Fruit fly (Drosophila melanogaster) whole organism, adult: ENCODE results near the gene CG44198.

Source experiments
- CG11617 ChIP-seq: fragments of 200-800 bp; sonication (Bioruptor generic); optimal IDR thresholded peaks from 2 replicates; lab custom pipeline; 2017; ENCODE audit warnings: mild to moderate bottlenecking, missing biosample characterization, missing genetic modification reagents, missing genetic modification characterization
- CG12768 ChIP-seq: fragments of 200-800 bp; sonication (Bioruptor generic); optimal IDR thresholded peaks from 2 replicates; lab custom pipeline; 2017; ENCODE audit warnings: missing biosample characterization, missing genetic modification characterization, mild to moderate bottlenecking, moderate library complexity, missing genetic modification reagents
- CG14711 ChIP-seq: fragments of 200-800 bp; sonication (Bioruptor generic); optimal IDR thresholded peaks from 2 replicates; lab custom pipeline; 2018; ENCODE audit warnings: missing biosample characterization, mild to moderate bottlenecking, missing genetic modification characterization, moderate library complexity
- CG1620 ChIP-seq: fragments of 200-800 bp; sonication (Bioruptor generic); optimal IDR thresholded peaks from 2 replicates; lab custom pipeline; 2016; ENCODE audit warnings: missing biosample characterization, missing genetic modification characterization
- CG33017 ChIP-seq: fragments of 200-800 bp; sonication (Bioruptor generic); optimal IDR thresholded peaks from 2 replicates; lab custom pipeline; 2018; ENCODE audit warnings: missing biosample characterization, mild to moderate bottlenecking, missing genetic modification characterization, moderate library complexity
- CG5204 ChIP-seq: fragments of 200-800 bp; sonication (Bioruptor generic); optimal IDR thresholded peaks from 2 replicates; lab custom pipeline; 2016; ENCODE audit warnings: missing biosample characterization, missing genetic modification characterization
- CG7045 ChIP-seq: fragments of 200-800 bp; sonication (Bioruptor generic); optimal IDR thresholded peaks from 2 replicates; lab custom pipeline; 2017; ENCODE audit warnings: missing biosample characterization, mild to moderate bottlenecking, missing genetic modification characterization
- CG7101 ChIP-seq: fragments of 200-800 bp; sonication (Bioruptor generic); optimal IDR thresholded peaks from 2 replicates; lab custom pipeline; 2018; ENCODE audit warnings: missing biosample characterization, mild to moderate bottlenecking, missing genetic modification characterization, moderate library complexity
- Clk ChIP-seq: fragments of 200-800 bp; sonication (Bioruptor generic); optimal IDR thresholded peaks from 2 replicates; lab custom pipeline; 2017; ENCODE audit warnings: missing biosample characterization, missing genetic modification characterization
- Crg-1 ChIP-seq: fragments of 200-800 bp; sonication (Bioruptor generic); optimal IDR thresholded peaks from 2 replicates; lab custom pipeline; 2016; ENCODE audit warnings: missing biosample characterization, missing genetic modification characterization
- Hr96 ChIP-seq: fragments of 200-800 bp; sonication (Bioruptor generic); optimal IDR thresholded peaks from 2 replicates; lab custom pipeline; 2016; ENCODE audit warnings: missing biosample characterization, missing genetic modification characterization
- Mnt ChIP-seq: fragments of 200-800 bp; sonication (Bioruptor generic); optimal IDR thresholded peaks from 2 replicates; lab custom pipeline; 2016; ENCODE audit warnings: missing biosample characterization, mild to moderate bottlenecking, missing genetic modification characterization
- bab1 ChIP-seq: fragments of 200-800 bp; sonication (Bioruptor generic); optimal IDR thresholded peaks from 3 replicates; lab custom pipeline; 2019; ENCODE audit warnings: missing biosample characterization, mild to moderate bottlenecking, missing genetic modification characterization, moderate library complexity
- cic ChIP-seq: fragments of 200-800 bp; sonication (Bioruptor generic); optimal IDR thresholded peaks from 2 replicates; lab custom pipeline; 2017; ENCODE audit warnings: missing biosample characterization, mild to moderate bottlenecking, missing genetic modification characterization, moderate library complexity
- cnc ChIP-seq, 2 experiments: fragments of >200 bp; optimal IDR thresholded peaks; 2 replicates each; lab custom pipeline; 2017
- kay ChIP-seq: fragments of 200-800 bp; sonication (Bioruptor generic); peaks from one replicate; lab custom pipeline; 2016; ENCODE audit warnings: missing biosample characterization, missing genetic modification characterization, borderline replicate concordance
- ovo ChIP-seq: fragments of 200-800 bp; sonication (Bioruptor generic); optimal IDR thresholded peaks from 2 replicates; lab custom pipeline; 2016; ENCODE audit warnings: missing biosample characterization, missing genetic modification characterization
- pad ChIP-seq: fragments of 200-800 bp; sonication (Bioruptor generic); optimal IDR thresholded peaks from 3 replicates; lab custom pipeline; 2017; ENCODE audit warnings: missing biosample characterization, missing genetic modification characterization, mild to moderate bottlenecking, moderate library complexity, missing genetic modification reagents
- tj ChIP-seq: fragments of 200-800 bp; sonication (Bioruptor generic); optimal IDR thresholded peaks from 3 replicates; lab custom pipeline; 2017; ENCODE audit warnings: missing biosample characterization, mild to moderate bottlenecking, missing genetic modification characterization, moderate library complexity
- toe ChIP-seq: fragments of 200-800 bp; sonication (Bioruptor generic); optimal IDR thresholded peaks from 2 replicates; lab custom pipeline; 2016; ENCODE audit warnings: missing biosample characterization, missing genetic modification characterization

Gene CG44198

dm6 chr2L:13113580-13113979, 5.4 kb downstream of the CG44198 start:
- no peak for TF ChIP-seq Clk (GFP tag; lab: Kevin White, UChicago)
- peak; percentile 84 for TF ChIP-seq kay (GFP tag; lab: Kevin White, UChicago)
- no peak for TF ChIP-seq toe (GFP tag; lab: Kevin White, UChicago)
- TF ChIP-seq Crg-1 (GFP tag; lab: Kevin White, UChicago) = no peak
- TF ChIP-seq CG11617 = no peak
- TF ChIP-seq CG33017 (tag; lab: Kevin White, UChicago) = peak; percentile 17
- TF ChIP-seq bab1 (GFP tag; lab: Kevin White, UChicago) = no peak
- TF ChIP-seq Hr96 (GFP tag; lab: Kevin White, UChicago) = no peak
- TF ChIP-seq CG7045 (GFP tag; lab: Kevin White, UChicago) = no peak

DNA sequence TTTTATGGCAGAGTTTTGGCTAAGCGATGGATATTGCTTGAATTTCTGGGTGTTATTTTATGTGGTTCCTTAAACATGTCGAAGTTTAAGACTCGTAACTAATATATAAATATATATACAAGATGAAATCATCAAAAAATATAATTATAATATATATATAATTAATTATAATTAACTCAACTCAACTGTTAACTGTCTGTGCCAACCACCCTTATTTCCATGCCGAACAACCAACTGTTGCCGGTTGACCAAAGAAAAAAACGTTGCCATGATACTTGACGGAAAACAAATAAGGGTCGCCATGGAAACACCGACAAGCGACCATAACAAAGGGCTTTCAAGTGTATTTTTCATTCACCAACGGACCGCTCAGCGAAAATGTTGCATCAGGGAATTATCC, 12.4 kb downstream of the CG44198 start, which contains the start of gene Ttc30:
Gene Ttc30 (plus strand): TSS at position 301 of the 400 bp plus-strand sequence.
- TF ChIP-seq bab1 (GFP tag; lab: Kevin White, UChicago) (no peak), CG7045 (GFP tag; lab: Kevin White, UChicago) (no peak), tj (GFP tag; lab: Kevin White, UChicago) (no peak), toe (GFP tag; lab: Kevin White, UChicago) (no peak), CG1620 (GFP tag; lab: Kevin White, UChicago) (no peak), CG7101 (no peak), Mnt (GFP tag; lab: Kevin White, UChicago) (no peak), Hr96 (GFP tag; lab: Kevin White, UChicago) (no peak), ovo (GFP tag; lab: Kevin White, UChicago) (no peak), cic (GFP tag; lab: Kevin White, UChicago) (no peak), CG5204 (GFP tag; lab: Kevin White, UChicago) (no peak), pad (no peak), CG12768 (GFP tag; lab: Kevin White, UChicago) (no peak), cnc (optimal IDR thresholded peaks at IDR 0.05; lab: Kevin White, UChicago) (no peak), kay (GFP tag; lab: Kevin White, UChicago) (no peak), CG33017 (tag; lab: Kevin White, UChicago) (no peak), CG11617 (no peak), Crg-1 (GFP tag; lab: Kevin White, UChicago) (no peak), Clk (GFP tag; lab: Kevin White, UChicago) (no peak), CG14711 (tag; lab: Kevin White, UChicago) (no peak)

dm6 chr2L:13104800-13105199, 14.1 kb downstream of the CG44198 start:
- TF ChIP-seq cnc (optimal IDR thresholded peaks at IDR 0.05; lab: Kevin White, UChicago) = no peak
- no peak for TF ChIP-seq Mnt (GFP tag; lab: Kevin White, UChicago)
- TF ChIP-seq Clk (GFP tag; lab: Kevin White, UChicago) = no peak
- TF ChIP-seq pad = no peak
- TF ChIP-seq CG14711 (tag; lab: Kevin White, UChicago) = no peak
- no peak for TF ChIP-seq CG5204 (GFP tag; lab: Kevin White, UChicago)
- TF ChIP-seq CG33017 (tag; lab: Kevin White, UChicago) = no peak
- no peak for TF ChIP-seq bab1 (GFP tag; lab: Kevin White, UChicago)
- TF ChIP-seq CG12768 (GFP tag; lab: Kevin White, UChicago) = no peak
- TF ChIP-seq toe (GFP tag; lab: Kevin White, UChicago) = no peak
- TF ChIP-seq CG11617 = no peak
- TF ChIP-seq Crg-1 (GFP tag; lab: Kevin White, UChicago) = no peak
- TF ChIP-seq cic (GFP tag; lab: Kevin White, UChicago) = no peak

- peak; percentile 83 for TF ChIP-seq kay (GFP tag; lab: Kevin White, UChicago)
- TF ChIP-seq pad = no peak
- no peak for TF ChIP-seq cnc (optimal IDR thresholded peaks at IDR 0.05; lab: Kevin White, UChicago)
- TF ChIP-seq CG7101 = peak; percentile 22
- peak; percentile 43 for TF ChIP-seq cic (GFP tag; lab: Kevin White, UChicago)
- no peak for TF ChIP-seq CG1620 (GFP tag; lab: Kevin White, UChicago)
- no peak for TF ChIP-seq toe (GFP tag; lab: Kevin White, UChicago)
- no peak for TF ChIP-seq Hr96 (GFP tag; lab: Kevin White, UChicago)
- TF ChIP-seq CG33017 (tag; lab: Kevin White, UChicago) = no peak
- TF ChIP-seq CG12768 (GFP tag; lab: Kevin White, UChicago) = peak; percentile 24
Observed at dm6 chr2L:13101477-13101876, 17.5 kb downstream of the CG44198 start.

DNA sequence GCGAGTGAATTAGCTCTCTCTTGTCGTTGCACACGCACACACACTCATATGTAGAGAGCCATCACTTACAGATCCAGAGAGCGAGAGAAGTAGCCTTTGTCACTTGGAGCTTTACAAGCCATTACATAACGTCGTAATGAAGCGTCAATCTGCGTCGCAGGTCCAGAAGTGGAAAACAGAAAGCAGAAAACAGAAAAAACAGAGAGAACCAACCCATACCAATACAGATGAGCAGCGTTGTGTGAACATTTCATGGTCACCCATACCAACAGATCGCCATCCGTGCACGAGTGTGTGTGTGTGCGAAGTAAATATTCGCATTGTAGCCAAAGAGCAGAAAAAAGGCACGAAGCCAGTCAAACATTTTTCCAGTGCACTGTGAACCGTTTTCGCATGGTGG, 20.6 kb downstream of the CG44198 start:
- TF ChIP-seq cic (GFP tag; lab: Kevin White, UChicago) (peak; percentile 66), kay (GFP tag; lab: Kevin White, UChicago) (peak; percentile 77), CG1620 (GFP tag; lab: Kevin White, UChicago) (no peak), pad (no peak), CG11617 (no peak), toe (GFP tag; lab: Kevin White, UChicago) (peak; percentile 35), tj (GFP tag; lab: Kevin White, UChicago) (no peak), CG7045 (GFP tag; lab: Kevin White, UChicago) (peak; percentile 15), CG14711 (tag; lab: Kevin White, UChicago) (no peak), Mnt (GFP tag; lab: Kevin White, UChicago) (no peak), cnc (optimal IDR thresholded peaks at IDR 0.05; lab: Kevin White, UChicago) (no peak), bab1 (GFP tag; lab: Kevin White, UChicago) (no peak), ovo (GFP tag; lab: Kevin White, UChicago) (no peak), CG33017 (tag; lab: Kevin White, UChicago) (peak; percentile 50), Crg-1 (GFP tag; lab: Kevin White, UChicago) (peak; percentile 37), Hr96 (GFP tag; lab: Kevin White, UChicago) (no peak), CG5204 (GFP tag; lab: Kevin White, UChicago) (no peak), Clk (GFP tag; lab: Kevin White, UChicago) (no peak), CG12768 (GFP tag; lab: Kevin White, UChicago) (peak; percentile 55), CG7101 (no peak)
